Worm (Caenorhabditis elegans) whole organism, mixed stage, embryonic: ENCODE results near the gene F38H4.4.

Experiments
- M03D4.4 ChIP-seq: sonication (generic microtip); optimal IDR thresholded peaks from 2 replicates; lab custom pipeline; 2017; ENCODE audit warnings: mild to moderate bottlenecking, missing genetic modification characterization, missing compliant biosample characterization
- bed-3 ChIP-seq: fragments of 200-800 bp; sonication (Bioruptor generic); optimal IDR thresholded peaks from 3 replicates; lab custom pipeline; 2018; ENCODE audit warnings: mild to moderate bottlenecking, missing genetic modification characterization, moderate library complexity, missing compliant biosample characterization
- blmp-1 ChIP-seq: fragments of 150-350 bp; optimal IDR thresholded peaks from 2 replicates; lab custom pipeline; 2014; ENCODE audit warnings: missing biosample characterization, missing genetic modification characterization
- ceh-39 ChIP-seq: fragments of 150-350 bp; optimal IDR thresholded peaks from 2 replicates; lab custom pipeline; 2014; ENCODE audit warnings: missing biosample characterization, missing genetic modification characterization
- ceh-43 ChIP-seq: fragments of 200-800 bp; sonication (Bioruptor generic); optimal IDR thresholded peaks from 2 replicates; lab custom pipeline; 2018; ENCODE audit warnings: mild to moderate bottlenecking, missing genetic modification characterization, moderate library complexity, missing compliant biosample characterization
- ceh-83 ChIP-seq: fragments of 200-800 bp; sonication (Bioruptor generic); optimal IDR thresholded peaks from 2 replicates; lab custom pipeline; 2018; ENCODE audit warnings: mild to moderate bottlenecking, missing genetic modification characterization, missing compliant biosample characterization
- ces-1 ChIP-seq: fragments of 150-350 bp; optimal IDR thresholded peaks from 2 replicates; lab custom pipeline; 2014; ENCODE audit warnings: missing biosample characterization, missing genetic modification reagents, missing genetic modification characterization
- cnd-1 ChIP-seq: fragments of 200-800 bp; sonication (Bioruptor generic); optimal IDR thresholded peaks from 2 replicates; lab custom pipeline; 2018; ENCODE audit warnings: mild to moderate bottlenecking, missing genetic modification characterization, missing compliant biosample characterization
- drap-1 ChIP-seq: fragments of 200-800 bp; sonication (Bioruptor generic); optimal IDR thresholded peaks from 3 replicates; lab custom pipeline; 2018; ENCODE audit warnings: mild to moderate bottlenecking, missing genetic modification characterization, missing compliant biosample characterization
- elt-1 ChIP-seq: sonication (generic microtip); optimal IDR thresholded peaks from 2 replicates; lab custom pipeline; 2017; ENCODE audit warnings: missing genetic modification characterization, mild to moderate bottlenecking, missing compliant biosample characterization, antibody characterized with exemption, moderate library complexity, borderline replicate concordance; ENCODE audit not compliant: insufficient read depth
- elt-3 ChIP-seq: fragments of 150-350 bp; optimal IDR thresholded peaks from 2 replicates; lab custom pipeline; 2014; ENCODE audit warnings: missing biosample characterization, missing genetic modification characterization
- flh-1 ChIP-seq: fragments of 200-800 bp; sonication (Bioruptor generic); optimal IDR thresholded peaks from 2 replicates; lab custom pipeline; 2018; ENCODE audit warnings: mild to moderate bottlenecking, missing genetic modification characterization, moderate library complexity, missing compliant biosample characterization
- hlh-1 ChIP-seq: fragments of 150-350 bp; optimal IDR thresholded peaks from 2 replicates; lab custom pipeline; 2014; ENCODE audit warnings: missing biosample characterization, missing genetic modification reagents, missing genetic modification characterization
- lin-13 ChIP-seq: fragments of 150-350 bp; optimal IDR thresholded peaks from 2 replicates; lab custom pipeline; 2014; ENCODE audit warnings: missing biosample characterization, missing genetic modification characterization
- lin-32 ChIP-seq: fragments of 200-800 bp; sonication (Bioruptor generic); optimal IDR thresholded peaks from 2 replicates; lab custom pipeline; 2018; ENCODE audit warnings: mild to moderate bottlenecking, missing genetic modification characterization, missing compliant biosample characterization
- lsy-2 ChIP-seq: fragments of 150-350 bp; optimal IDR thresholded peaks from 2 replicates; lab custom pipeline; 2014; ENCODE audit warnings: missing biosample characterization, missing genetic modification characterization
- mab-5 ChIP-seq: fragments of 150-350 bp; optimal IDR thresholded peaks from 2 replicates; lab custom pipeline; 2014; ENCODE audit warnings: missing biosample characterization, missing genetic modification characterization
- mep-1 ChIP-seq: fragments of 150-350 bp; optimal IDR thresholded peaks from 2 replicates; lab custom pipeline; 2017; ENCODE audit warnings: missing biosample characterization, missing genetic modification reagents, missing genetic modification characterization, inconsistent platforms
- mls-2 ChIP-seq: sonication (generic microtip); optimal IDR thresholded peaks from 2 replicates; lab custom pipeline; 2016; ENCODE audit warnings: mild to moderate bottlenecking, missing genetic modification characterization, moderate library complexity, missing compliant biosample characterization
- nhr-12 ChIP-seq: fragments of 150-350 bp; optimal IDR thresholded peaks from 2 replicates; lab custom pipeline; 2014; ENCODE audit warnings: missing biosample characterization, missing genetic modification characterization
- nhr-2 ChIP-seq: fragments of 150-350 bp; optimal IDR thresholded peaks from 2 replicates; lab custom pipeline; 2014; ENCODE audit warnings: missing biosample characterization, missing genetic modification characterization
- nhr-237 ChIP-seq: fragments of 150-350 bp; optimal IDR thresholded peaks from 2 replicates; lab custom pipeline; 2014; ENCODE audit warnings: missing biosample characterization, missing genetic modification characterization
- nhr-28 ChIP-seq: fragments of 150-350 bp; optimal IDR thresholded peaks from 2 replicates; lab custom pipeline; 2014; ENCODE audit warnings: missing biosample characterization, missing genetic modification characterization
- nhr-76 ChIP-seq: sonication (generic microtip); optimal IDR thresholded peaks from 2 replicates; lab custom pipeline; 2017; ENCODE audit warnings: missing biosample characterization, missing genetic modification characterization
- sem-2 ChIP-seq: fragments of 200-800 bp; sonication (Bioruptor generic); optimal IDR thresholded peaks from 2 replicates; lab custom pipeline; 2018; ENCODE audit warnings: mild to moderate bottlenecking, missing genetic modification characterization, missing compliant biosample characterization
- snpc-4 ChIP-seq: fragments of 150-350 bp; optimal IDR thresholded peaks from 2 replicates; lab custom pipeline; 2014; ENCODE audit warnings: missing biosample characterization, missing genetic modification characterization
- sptf-1 ChIP-seq: sonication (generic microtip); optimal IDR thresholded peaks from 2 replicates; lab custom pipeline; 2017; ENCODE audit warnings: mild to moderate bottlenecking, missing genetic modification characterization, moderate library complexity, missing compliant biosample characterization
- tbx-8 ChIP-seq: fragments of 200-800 bp; sonication (Bioruptor generic); optimal IDR thresholded peaks from 2 replicates; lab custom pipeline; 2018; ENCODE audit warnings: mild to moderate bottlenecking, missing genetic modification characterization, moderate library complexity, missing compliant biosample characterization
- unc-120 ChIP-seq: sonication (generic microtip); optimal IDR thresholded peaks from 2 replicates; lab custom pipeline; 2017; ENCODE audit warnings: missing genetic modification characterization, missing compliant biosample characterization; ENCODE audit not compliant: poor library complexity, severe bottlenecking
- unc-39 ChIP-seq: fragments of 150-350 bp; optimal IDR thresholded peaks from 2 replicates; lab custom pipeline; 2014; ENCODE audit warnings: missing biosample characterization, missing genetic modification characterization
- unc-62 ChIP-seq: fragments of 150-350 bp; optimal IDR thresholded peaks from 2 replicates; lab custom pipeline; 2014; ENCODE audit warnings: missing biosample characterization, missing genetic modification reagents, missing genetic modification characterization
- zip-8 ChIP-seq: fragments of 150-350 bp; optimal IDR thresholded peaks from 2 replicates; lab custom pipeline; 2014; ENCODE audit warnings: missing biosample characterization, missing genetic modification characterization
- ztf-11 ChIP-seq: fragments of 150-350 bp; optimal IDR thresholded peaks from 2 replicates; lab custom pipeline; 2014; ENCODE audit warnings: missing biosample characterization, missing genetic modification characterization

The F38H4.4 gene

ce11 chrIV:11868452-11868851, 20.4 kb downstream of the F38H4.4 start:
- no peak for TF ChIP-seq sptf-1 (tag; lab: Kevin White, UChicago)
- no peak for TF ChIP-seq M03D4.4 (tag; lab: Kevin White, UChicago)
- no peak for TF ChIP-seq mep-1 (tag; lab: Kevin White, UChicago)
- peak; percentile 41 for TF ChIP-seq ceh-43
- TF ChIP-seq lin-32: no peak
- no peak for TF ChIP-seq hlh-1 (tag; lab: Kevin White, UChicago)
- no peak for TF ChIP-seq mab-5 (tag; lab: Kevin White, UChicago)
- no peak for TF ChIP-seq unc-120
- TF ChIP-seq, all 35 proteins: peak for 1

ce11 chrIV:11871083-11871482, 23.0 kb downstream of the F38H4.4 start:
- no peak for TF ChIP-seq unc-62 (GFP tag; lab: Kevin White, UChicago)
- no peak for TF ChIP-seq lin-13 (tag; lab: Kevin White, UChicago)
- no peak for TF ChIP-seq tbx-8
- TF ChIP-seq unc-39 (tag; lab: Kevin White, UChicago): no peak
- no peak for TF ChIP-seq snpc-4
- no peak for TF ChIP-seq ceh-39 (tag; lab: Kevin White, UChicago)
- TF ChIP-seq nhr-28 (tag; lab: Kevin White, UChicago): no peak
- TF ChIP-seq ztf-11: no peak
- TF ChIP-seq mep-1 (tag; lab: Kevin White, UChicago): peak; percentile 4
- peak; percentile 47 for TF ChIP-seq cnd-1 (tag; lab: Kevin White, UChicago)
- no peak for TF ChIP-seq blmp-1 (tag; lab: Kevin White, UChicago)
- TF ChIP-seq ceh-43: no peak
- TF ChIP-seq unc-120: no peak
- TF ChIP-seq lin-32: peak; percentile 41
- no peak for TF ChIP-seq elt-1 (tag; lab: Kevin White, UChicago)
- TF ChIP-seq lsy-2: no peak
- TF ChIP-seq mls-2 (tag; lab: Kevin White, UChicago): no peak
- TF ChIP-seq ces-1 (GFP tag; lab: Kevin White, UChicago): peak; percentile 42
- no peak for TF ChIP-seq hlh-1 (tag; lab: Kevin White, UChicago)
- no peak for TF ChIP-seq nhr-2
- no peak for TF ChIP-seq flh-1 (GFP tag; lab: Kevin White, UChicago)
- TF ChIP-seq elt-3: no peak
- no peak for TF ChIP-seq sptf-1 (tag; lab: Kevin White, UChicago)
- no peak for TF ChIP-seq nhr-76 (tag; lab: Kevin White, UChicago)
- no peak for TF ChIP-seq drap-1 (GFP tag; lab: Kevin White, UChicago)
- TF ChIP-seq M03D4.4 (tag; lab: Kevin White, UChicago): no peak

DNA sequence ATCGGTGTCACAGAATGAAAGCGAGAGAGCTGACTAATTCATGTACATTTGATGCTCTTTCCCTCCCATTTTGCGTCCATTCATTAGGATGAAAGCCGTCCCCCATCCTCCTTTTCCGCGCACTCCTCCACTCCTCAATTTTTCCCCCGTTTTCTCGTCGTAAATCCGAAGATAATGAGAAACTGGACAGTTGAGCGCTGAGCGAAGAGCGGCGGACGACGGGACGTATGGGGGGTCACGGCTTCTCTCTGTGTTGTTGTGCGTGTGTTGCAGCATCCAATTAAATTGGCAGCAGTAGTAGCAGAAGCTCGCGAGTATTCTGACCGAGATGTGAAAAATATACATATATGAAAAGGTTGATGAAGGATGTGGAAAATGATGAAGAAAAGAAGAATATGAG, 23.8 kb downstream of the F38H4.4 start:
- TF ChIP-seq ces-1 (GFP tag; lab: Kevin White, UChicago) (peak; percentile 58), sptf-1 (tag; lab: Kevin White, UChicago) (peak; percentile 4), flh-1 (GFP tag; lab: Kevin White, UChicago) (no peak), blmp-1 (tag; lab: Kevin White, UChicago) (no peak)

- TF ChIP-seq ztf-11: no peak
- no peak for TF ChIP-seq unc-39 (tag; lab: Kevin White, UChicago)
- no peak for TF ChIP-seq ceh-83 (GFP tag; lab: Kevin White, UChicago)
- TF ChIP-seq M03D4.4 (tag; lab: Kevin White, UChicago): no peak
- no peak for TF ChIP-seq hlh-1 (tag; lab: Kevin White, UChicago)
- no peak for TF ChIP-seq mls-2 (tag; lab: Kevin White, UChicago)
- TF ChIP-seq nhr-12 (tag; lab: Kevin White, UChicago): no peak
- TF ChIP-seq unc-120: no peak
- no peak for TF ChIP-seq nhr-76 (tag; lab: Kevin White, UChicago)
- TF ChIP-seq blmp-1 (tag; lab: Kevin White, UChicago): no peak
- TF ChIP-seq ceh-39 (tag; lab: Kevin White, UChicago): no peak
- no peak for TF ChIP-seq nhr-237 (tag; lab: Kevin White, UChicago)
- TF ChIP-seq nhr-2: no peak
- TF ChIP-seq lsy-2: no peak
- TF ChIP-seq sem-2 (GFP tag; lab: Kevin White, UChicago): no peak
- TF ChIP-seq ces-1 (GFP tag; lab: Kevin White, UChicago): no peak
- no peak for TF ChIP-seq nhr-28 (tag; lab: Kevin White, UChicago)
Measured at ce11 chrIV:11877674-11878073, 29.6 kb downstream of the F38H4.4 start, which contains the start of gene pph-2. pph-2 (minus strand) TSS chrIV:11877774.

- TF ChIP-seq hlh-1 (tag; lab: Kevin White, UChicago) (no peak), ceh-43 (no peak), lsy-2 (no peak), unc-39 (tag; lab: Kevin White, UChicago) (no peak), bed-3 (GFP tag; lab: Kevin White, UChicago) (no peak), zip-8 (tag; lab: Kevin White, UChicago) (no peak), ces-1 (GFP tag; lab: Kevin White, UChicago) (no peak), sptf-1 (tag; lab: Kevin White, UChicago) (no peak), lin-13 (tag; lab: Kevin White, UChicago) (no peak), nhr-237 (tag; lab: Kevin White, UChicago) (no peak), M03D4.4 (tag; lab: Kevin White, UChicago) (no peak)
Measured at ce11 chrIV:11878249-11878648, 30.2 kb downstream of the F38H4.4 start, which contains the start of gene cutl-27. cutl-27 (plus strand) TSS chrIV:11878549.
